Worm (Caenorhabditis elegans) whole organism, L4 larva: ENCODE results near the gene H41C03.1.

ENCODE experiments used
- D1046.2 ChIP-seq: fragments of 200-800 bp; sonication (Bioruptor generic); IDR thresholded peaks from 2 replicates; pipeline ENCODE4 v1.3.6; 2022; ENCODE audit warnings: missing genetic modification characterization, missing compliant biosample characterization
- dve-1 ChIP-seq: sonication (generic microtip); optimal IDR thresholded peaks from 2 replicates; lab custom pipeline; 2017; ENCODE audit warnings: antibody characterized with exemption, mild to moderate bottlenecking, missing genetic modification characterization, missing compliant biosample characterization; ENCODE audit not compliant: insufficient read depth
- nhr-237 ChIP-seq: sonication (generic microtip); optimal IDR thresholded peaks from 2 replicates; lab custom pipeline; 2017; ENCODE audit warnings: missing biosample characterization, missing genetic modification characterization
- nhr-25 ChIP-seq: sonication (generic microtip); optimal IDR thresholded peaks from 2 replicates; lab custom pipeline; 2017; ENCODE audit warnings: missing genetic modification characterization, mild to moderate bottlenecking, missing compliant biosample characterization, antibody characterized with exemption, moderate library complexity, borderline replicate concordance; ENCODE audit not compliant: insufficient read depth

- TF ChIP-seq D1046.2 (GFP tag; lab: Robert Waterston, UW): no peak
- no peak for TF ChIP-seq dve-1 (tag; lab: Kevin White, UChicago)
- TF ChIP-seq nhr-237 (tag; lab: Kevin White, UChicago): no peak
- no peak for TF ChIP-seq nhr-25 (tag; lab: Kevin White, UChicago)
Observed at ce11 chrII:5841866-5842265, 12.4 kb upstream of the H41C03.1 start, which contains the start of gene nep-25.
